Fruit fly (Drosophila melanogaster): ENCODE results near the gene CG13995.

- TF ChIP-seq CG8478 (optimal IDR thresholded peaks at IDR 0.05) (no peak), CTCF (optimal IDR thresholded peaks at IDR 0.05) (no peak)
Measured at dm6 chr2L:6037830-6038229, 16.3 kb upstream of the CG13995 start, which contains the start of the genes CG9117 and CG31643.
